Worm (Caenorhabditis elegans) whole organism, L2 larva: Measurements from ENCODE around the gene osm-11.

Source experiments
- nhr-11 ChIP-seq: fragments of 150-350 bp; optimal IDR thresholded peaks from 2 replicates; lab custom pipeline; 2014; ENCODE audit warnings: missing biosample characterization, missing genetic modification characterization
- unc-62 ChIP-seq: fragments of 150-350 bp; optimal IDR thresholded peaks from 2 replicates; lab custom pipeline; 2014; ENCODE audit warnings: missing biosample characterization, missing genetic modification reagents, missing genetic modification characterization

- TF ChIP-seq unc-62 (GFP tag; lab: Kevin White, UChicago) (no peak), nhr-11 (tag; lab: Kevin White, UChicago) (no peak)
Measured at ce11 chrX:17378996-17379395, 42.4 kb downstream of the osm-11 start.
